Comparison of ENCODE assay signal across 2 worm cellular contexts in the genomic region with DNA sequence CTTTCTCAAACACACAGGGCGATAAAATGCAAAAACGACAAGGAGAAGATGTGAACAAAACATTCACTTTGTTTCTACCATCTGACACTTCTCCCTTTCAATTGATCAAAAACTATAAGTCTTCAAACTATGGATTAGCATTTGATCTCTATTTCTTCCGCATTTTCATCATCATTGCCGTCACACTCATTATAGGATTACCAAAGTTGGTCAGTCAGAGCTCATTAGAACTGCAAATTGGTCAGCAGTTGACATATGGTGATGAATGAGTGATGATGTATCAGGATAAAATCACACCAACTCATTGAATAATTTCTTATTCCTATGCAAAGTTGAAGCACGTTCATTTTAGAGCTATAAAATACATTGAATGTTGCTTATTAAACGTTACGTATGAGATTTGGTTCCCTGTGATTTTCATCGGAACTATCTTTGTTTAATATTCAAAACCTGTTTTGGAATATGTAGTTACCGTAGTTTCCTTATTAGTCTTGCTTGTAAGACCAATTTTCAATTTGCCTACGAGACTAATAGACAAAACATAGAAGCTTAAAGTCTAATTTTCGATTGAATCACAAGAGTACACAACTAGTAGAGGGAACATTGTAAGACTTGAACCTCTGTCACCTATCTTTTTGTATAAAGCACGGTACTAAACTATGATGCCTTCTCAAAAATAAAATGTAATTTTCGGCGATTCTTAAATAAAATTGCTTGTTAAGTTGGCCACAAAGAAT.
TF ChIP-seq lines count a peak whose summit lies in the region.

No protein-coding gene starts in this region.

TF ChIP-seq in whole organism, L1 larva, 84 proteins besides CTCF, POLR2A, EP300 and RAD21:
- TF ChIP-seq vab-15 (tag; optimal IDR thresholded peaks at IDR 0.05; lab: Kevin White, UChicago) (no peak), elt-3 (tag; optimal IDR thresholded peaks at IDR 0.05; lab: Kevin White, UChicago) (no peak), nhr-28 (tag; optimal IDR thresholded peaks at IDR 0.05; lab: Kevin White, UChicago) (no peak), C34B4.2 (tag; optimal IDR thresholded peaks at IDR 0.05; lab: Kevin White, UChicago) (no peak), alr-1 (tag; optimal IDR thresholded peaks at IDR 0.05; lab: Kevin White, UChicago; ENCODE audit: borderline replicate concordance) (no peak), lsy-2 (tag; optimal IDR thresholded peaks at IDR 0.05; lab: Kevin White, UChicago) (no peak), F16B12.6 (tag; optimal IDR thresholded peaks at IDR 0.05; lab: Kevin White, UChicago) (no peak), ceh-8 (GFP tag; optimal IDR thresholded peaks at IDR 0.05; lab: Kevin White, UChicago) (peak; percentile 32), nhr-84 (tag; optimal IDR thresholded peaks at IDR 0.05; lab: Kevin White, UChicago) (no peak), grh-1 (GFP tag; IDR thresholded peaks at IDR 0.05; lab: Robert Waterston, UW) (no peak), egl-13 (tag; optimal IDR thresholded peaks at IDR 0.05; lab: Kevin White, UChicago) (no peak), fkh-8 (tag; optimal IDR thresholded peaks at IDR 0.05; lab: Kevin White, UChicago) (peak; percentile 44), pag-3 (tag; optimal IDR thresholded peaks at IDR 0.05; lab: Kevin White, UChicago; ENCODE audit: borderline replicate concordance, insufficient read depth) (no peak), lir-3 (tag; optimal IDR thresholded peaks at IDR 0.05; lab: Kevin White, UChicago; ENCODE audit: poor library complexity) (no peak), mep-1 (tag; optimal IDR thresholded peaks at IDR 0.05; lab: Kevin White, UChicago) (no peak), dsc-1 (tag; optimal IDR thresholded peaks at IDR 0.05; lab: Kevin White, UChicago) (peak; percentile 95), nhr-76 (tag; optimal IDR thresholded peaks at IDR 0.05; lab: Kevin White, UChicago) (no peak), nhr-19 (GFP tag; conservative IDR thresholded peaks at IDR 0.05; lab: Robert Waterston, UW) (no peak), aha-1 (tag; optimal IDR thresholded peaks at IDR 0.05; lab: Kevin White, UChicago) (no peak), ztf-11 (tag; optimal IDR thresholded peaks at IDR 0.05; lab: Kevin White, UChicago) (no peak), efl-3 (GFP tag; optimal IDR thresholded peaks at IDR 0.05; lab: Kevin White, UChicago) (no peak), nhr-237 (tag; optimal IDR thresholded peaks at IDR 0.05; lab: Kevin White, UChicago) (no peak), nhr-77 (tag; optimal IDR thresholded peaks at IDR 0.05; lab: Kevin White, UChicago) (no peak), pax-3 (tag; optimal IDR thresholded peaks at IDR 0.05; lab: Kevin White, UChicago) (peak; percentile 17), zip-4 (GFP tag; optimal IDR thresholded peaks at IDR 0.05; lab: Kevin White, UChicago) (no peak), mdl-1 (tag; optimal IDR thresholded peaks at IDR 0.05; lab: Kevin White, UChicago) (no peak), ztf-4 (tag; optimal IDR thresholded peaks at IDR 0.05; lab: Kevin White, UChicago) (no peak), C16A3.4 (tag; optimal IDR thresholded peaks at IDR 0.05; lab: Kevin White, UChicago) (no peak), blmp-1 (tag; optimal IDR thresholded peaks at IDR 0.05; lab: Kevin White, UChicago) (peak; percentile 40), lin-14 (GFP tag; optimal IDR thresholded peaks at IDR 0.05; lab: Kevin White, UChicago) (no peak), unc-86 (tag; optimal IDR thresholded peaks at IDR 0.05; lab: Kevin White, UChicago) (no peak), lin-35 (GFP tag; optimal IDR thresholded peaks at IDR 0.05; lab: Kevin White, UChicago) (no peak), unc-30 (tag; optimal IDR thresholded peaks at IDR 0.05; lab: Kevin White, UChicago) (no peak)

TF ChIP-seq in whole organism, mixed stage, embryonic, 35 proteins besides CTCF, POLR2A, EP300 and RAD21:
- TF ChIP-seq ham-2 (GFP tag; optimal IDR thresholded peaks at IDR 0.05; lab: Kevin White, UChicago) (no peak), elt-3 (tag; optimal IDR thresholded peaks at IDR 0.05; lab: Kevin White, UChicago) (no peak), sptf-1 (tag; optimal IDR thresholded peaks at IDR 0.05; lab: Kevin White, UChicago) (no peak), snpc-4 (tag; optimal IDR thresholded peaks at IDR 0.05; lab: Kevin White, UChicago) (no peak), ceh-83 (GFP tag; optimal IDR thresholded peaks at IDR 0.05; lab: Kevin White, UChicago) (no peak), pha-4 (tag; optimal IDR thresholded peaks at IDR 0.05; lab: Kevin White, UChicago) (no peak), ces-1 (GFP tag; optimal IDR thresholded peaks at IDR 0.05; lab: Kevin White, UChicago) (peak; percentile 19), ceh-43 (GFP tag; optimal IDR thresholded peaks at IDR 0.05; lab: Kevin White, UChicago) (no peak)
